Worm (Caenorhabditis elegans) whole organism, young adult: ENCODE data around the gene spex-3.

Source experiments
- F55B11.4 ChIP-seq: sonication (generic microtip); optimal IDR thresholded peaks from 2 replicates; lab custom pipeline; 2016; ENCODE audit warnings: missing compliant biosample characterization, missing genetic modification characterization, borderline replicate concordance; ENCODE audit not compliant: insufficient read depth
- attf-3 ChIP-seq: fragments of 200-800 bp; sonication (Bioruptor generic); conservative IDR thresholded peaks from 2 replicates; pipeline ENCODE4 v1.3.6; 2022; ENCODE audit warnings: missing genetic modification reagents, missing genetic modification characterization, missing compliant biosample characterization
- mes-4 ChIP-seq: sonication (generic microtip); optimal IDR thresholded peaks from 2 replicates; lab custom pipeline; 2016; ENCODE audit warnings: missing genotype, missing genetic modification characterization, missing compliant biosample characterization
- mxl-1 ChIP-seq: sonication (generic microtip); optimal IDR thresholded peaks from 2 replicates; lab custom pipeline; 2016; ENCODE audit warnings: missing genetic modification characterization, missing compliant biosample characterization
- nfya-1 ChIP-seq: sonication (generic microtip); optimal IDR thresholded peaks from 2 replicates; lab custom pipeline; 2017; ENCODE audit warnings: antibody characterized with exemption, missing compliant biosample characterization, missing genetic modification characterization, borderline replicate concordance; ENCODE audit not compliant: insufficient read depth
- nhr-120 ChIP-seq: fragments of 200-800 bp; sonication (Bioruptor generic); IDR thresholded peaks from 2 replicates; pipeline ENCODE4 v1.3.6; 2022; ENCODE audit warnings: missing genetic modification characterization, missing compliant biosample characterization
- unc-62 ChIP-seq: fragments of 150-350 bp; optimal IDR thresholded peaks from 2 replicates; lab custom pipeline; 2014; ENCODE audit warnings: missing biosample characterization, missing genetic modification reagents, missing genetic modification characterization

DNA sequence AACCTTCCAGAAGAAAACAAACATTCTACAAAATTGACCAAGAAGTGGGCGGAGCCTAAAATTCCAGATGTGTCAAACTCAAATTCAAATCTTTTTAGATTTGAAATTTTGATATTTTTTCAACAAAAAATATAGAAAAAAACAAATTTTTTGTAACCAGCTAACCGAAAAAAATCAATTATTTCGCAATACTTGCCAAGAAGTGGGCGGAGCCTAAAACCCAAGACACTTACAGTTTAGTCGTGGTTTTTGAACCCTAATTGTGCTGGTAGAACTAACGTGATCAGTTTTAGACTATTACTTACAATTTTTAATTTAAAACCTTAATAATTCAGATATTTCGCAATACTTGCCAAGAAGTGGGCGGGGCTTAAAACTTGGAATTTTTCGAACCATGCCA, 28.9 kb downstream of the spex-3 start:
- TF ChIP-seq mxl-1 (no peak), attf-3 (GFP tag; lab: Robert Waterston, UW) (no peak), mes-4 (no peak), nfya-1 (tag; lab: Kevin White, UChicago) (no peak), F55B11.4 (no peak), unc-62 (no peak), nhr-120 (GFP tag; lab: Robert Waterston, UW) (no peak)
